Worm (Caenorhabditis elegans) whole organism, L1 larva: Measurements from ENCODE around the gene rnh-1.0.
A peak's percentile ranks its signal among the peaks of the same experiment; 100 is the strongest.

Source experiments
- C16A3.4 ChIP-seq: fragments of 150-350 bp; optimal IDR thresholded peaks from 2 replicates; lab custom pipeline; 2014; ENCODE audit warnings: missing biosample characterization, missing genetic modification characterization
- F16B12.6 ChIP-seq: fragments of 150-350 bp; optimal IDR thresholded peaks from 2 replicates; lab custom pipeline; 2014; ENCODE audit warnings: missing biosample characterization, missing genetic modification characterization
- Y116A8C.19 ChIP-seq: sonication (generic microtip); optimal IDR thresholded peaks from 2 replicates; lab custom pipeline; 2016; ENCODE audit warnings: missing compliant biosample characterization, missing genetic modification characterization, borderline replicate concordance
- alr-1 ChIP-seq: fragments of 200-800 bp; sonication (Bioruptor generic); optimal IDR thresholded peaks from 2 replicates; lab custom pipeline; 2018; ENCODE audit warnings: borderline replicate concordance, mild to moderate bottlenecking, missing genetic modification characterization, missing compliant biosample characterization
- aly-2 ChIP-seq: fragments of 150-350 bp; optimal IDR thresholded peaks from 2 replicates; lab custom pipeline; 2014; ENCODE audit warnings: missing biosample characterization, missing genetic modification characterization
- blmp-1 ChIP-seq: fragments of 150-350 bp; optimal IDR thresholded peaks from 2 replicates; lab custom pipeline; 2014; ENCODE audit warnings: missing biosample characterization, missing genetic modification characterization
- ceh-90 ChIP-seq: sonication (generic microtip); optimal IDR thresholded peaks from 2 replicates; lab custom pipeline; 2016; ENCODE audit warnings: missing genetic modification characterization, missing compliant biosample characterization
- dpl-1 ChIP-seq, 3 experiments: fragments of 150-350 bp in 2 of 3; sonication (generic microtip) in 1 of 3; optimal IDR thresholded peaks; 2 replicates each; lab custom pipeline; 2014 to 2017; ENCODE audit warnings: missing biosample characterization in 3 of 3, missing genetic modification characterization in 3 of 3, missing genetic modification reagents in 3 of 3
- efl-1 ChIP-seq, 4 experiments: fragments of 150-350 bp; optimal IDR thresholded peaks in 3 of 4; peaks in 1 of 4; 1 replicate in 1 of 4; 2 replicates in 3 of 4; lab custom pipeline; 2014; ENCODE audit warnings: missing biosample characterization in 2 of 4, missing genetic modification characterization in 2 of 4, missing genetic modification reagents in 2 of 4
- egl-27 ChIP-seq, 2 experiments: fragments of 150-350 bp in 1 of 2; sonication (generic microtip); optimal IDR thresholded peaks; 3 replicates each; lab custom pipeline; 2017 to 2018; ENCODE audit warnings: missing biosample characterization in 2 of 2, missing genetic modification characterization in 2 of 2, missing genetic modification reagents in 2 of 2
- elt-3 ChIP-seq, 6 experiments: fragments of 150-350 bp in 1 of 6; sonication (generic microtip); optimal IDR thresholded peaks; 2 replicates each; lab custom pipeline; 2017 to 2018; ENCODE audit warnings: missing biosample characterization in 6 of 6, missing genetic modification characterization in 6 of 6, inconsistent platforms in 1 of 6
- ets-5 ChIP-seq: fragments of 200-800 bp; sonication (Bioruptor generic); IDR thresholded peaks from 2 replicates; pipeline ENCODE4 v1.3.6; 2022; ENCODE audit warnings: missing genetic modification characterization, missing compliant biosample characterization
- irx-1 ChIP-seq: sonication (generic microtip); optimal IDR thresholded peaks from 2 replicates; lab custom pipeline; 2016; ENCODE audit warnings: missing genetic modification characterization, missing compliant biosample characterization
- isw-1 ChIP-seq: fragments of 200-800 bp; sonication (Bioruptor generic); IDR thresholded peaks from 2 replicates; pipeline ENCODE4 v1.3.6; 2022; ENCODE audit warnings: missing genetic modification characterization, missing compliant biosample characterization
- lin-14 ChIP-seq: fragments of 200-800 bp; sonication (Bioruptor generic); optimal IDR thresholded peaks from 2 replicates; lab custom pipeline; 2018; ENCODE audit warnings: mild to moderate bottlenecking, missing genetic modification characterization, moderate library complexity, missing compliant biosample characterization
- lin-35 ChIP-seq, 2 experiments: fragments of 150-350 bp; optimal IDR thresholded peaks; 2 replicates each; lab custom pipeline; 2014; ENCODE audit warnings: missing biosample characterization in 2 of 2, missing genetic modification characterization in 2 of 2, missing genetic modification reagents in 2 of 2
- lin-39 ChIP-seq: fragments of 150-350 bp; optimal IDR thresholded peaks from 2 replicates; lab custom pipeline; 2014; ENCODE audit warnings: missing biosample characterization, missing genetic modification reagents, missing genetic modification characterization
- lir-3 ChIP-seq: sonication (generic microtip); optimal IDR thresholded peaks from 2 replicates; lab custom pipeline; 2016; ENCODE audit warnings: mild to moderate bottlenecking, missing genetic modification characterization, moderate library complexity, missing compliant biosample characterization; ENCODE audit not compliant: poor library complexity
- mdl-1 ChIP-seq, 2 experiments: fragments of 150-350 bp; optimal IDR thresholded peaks; 2 replicates each; lab custom pipeline; 2014 to 2017; ENCODE audit warnings: missing biosample characterization in 2 of 2, missing genetic modification characterization in 2 of 2, inconsistent platforms in 1 of 2
- nhr-11 ChIP-seq: fragments of 150-350 bp; optimal IDR thresholded peaks from 2 replicates; lab custom pipeline; 2014; ENCODE audit warnings: missing biosample characterization, missing genetic modification characterization
- nhr-71 ChIP-seq: sonication (generic microtip); optimal IDR thresholded peaks from 2 replicates; lab custom pipeline; 2016; ENCODE audit warnings: mild to moderate bottlenecking, missing genetic modification characterization, moderate library complexity, missing compliant biosample characterization
- nhr-76 ChIP-seq: sonication (generic microtip); optimal IDR thresholded peaks from 2 replicates; lab custom pipeline; 2017; ENCODE audit warnings: missing biosample characterization, missing genetic modification characterization
- nhr-90 ChIP-seq: sonication (generic microtip); optimal IDR thresholded peaks from 2 replicates; lab custom pipeline; 2016; ENCODE audit warnings: mild to moderate bottlenecking, missing genetic modification characterization, missing compliant biosample characterization; ENCODE audit not compliant: poor library complexity
- pag-3 ChIP-seq: sonication (generic microtip); optimal IDR thresholded peaks from 2 replicates; lab custom pipeline; 2017; ENCODE audit warnings: missing genetic modification characterization, mild to moderate bottlenecking, missing compliant biosample characterization, antibody characterized with exemption, borderline replicate concordance; ENCODE audit not compliant: insufficient read depth
- pax-3 ChIP-seq: fragments of 200-800 bp; sonication (Bioruptor generic); optimal IDR thresholded peaks from 2 replicates; lab custom pipeline; 2018; ENCODE audit warnings: mild to moderate bottlenecking, missing genetic modification characterization, moderate library complexity, missing compliant biosample characterization
- pqm-1 ChIP-seq: sonication (generic microtip); optimal IDR thresholded peaks from 3 replicates; lab custom pipeline; 2017; ENCODE audit warnings: missing biosample characterization, missing genetic modification characterization
- skn-1 ChIP-seq: fragments of 150-350 bp; optimal IDR thresholded peaks from 2 replicates; lab custom pipeline; 2014; ENCODE audit warnings: missing biosample characterization, missing genetic modification characterization
- snpc-4 ChIP-seq: fragments of 150-350 bp; optimal IDR thresholded peaks from 2 replicates; lab custom pipeline; 2014; ENCODE audit warnings: missing biosample characterization, missing genetic modification characterization
- sox-4 ChIP-seq: sonication (generic microtip); optimal IDR thresholded peaks from 2 replicates; lab custom pipeline; 2016; ENCODE audit warnings: missing genetic modification characterization, missing compliant biosample characterization
- sptf-1 ChIP-seq: fragments of 150-350 bp; optimal IDR thresholded peaks from 2 replicates; lab custom pipeline; 2014; ENCODE audit warnings: missing biosample characterization, missing genetic modification characterization
- sup-37 ChIP-seq: fragments of 200-800 bp; sonication (Bioruptor generic); optimal IDR thresholded peaks from 2 replicates; lab custom pipeline; 2018; ENCODE audit warnings: mild to moderate bottlenecking, missing genetic modification characterization, missing compliant biosample characterization
- tlp-1 ChIP-seq: fragments of 150-350 bp; optimal IDR thresholded peaks from 2 replicates; lab custom pipeline; 2014; ENCODE audit warnings: missing biosample characterization, missing genetic modification characterization
- unc-86 ChIP-seq: sonication (generic microtip); optimal IDR thresholded peaks from 2 replicates; lab custom pipeline; 2016; ENCODE audit warnings: missing genetic modification characterization, missing compliant biosample characterization
- unc-98 ChIP-seq: fragments of 200-800 bp; sonication (Bioruptor generic); IDR thresholded peaks from 2 replicates; pipeline ENCODE4 v1.3.6; 2022; ENCODE audit warnings: missing genetic modification characterization, missing compliant biosample characterization
- ztf-4 ChIP-seq: fragments of 150-350 bp; optimal IDR thresholded peaks from 2 replicates; lab custom pipeline; 2014; ENCODE audit warnings: missing biosample characterization, missing genetic modification characterization

Gene rnh-1.0

DNA sequence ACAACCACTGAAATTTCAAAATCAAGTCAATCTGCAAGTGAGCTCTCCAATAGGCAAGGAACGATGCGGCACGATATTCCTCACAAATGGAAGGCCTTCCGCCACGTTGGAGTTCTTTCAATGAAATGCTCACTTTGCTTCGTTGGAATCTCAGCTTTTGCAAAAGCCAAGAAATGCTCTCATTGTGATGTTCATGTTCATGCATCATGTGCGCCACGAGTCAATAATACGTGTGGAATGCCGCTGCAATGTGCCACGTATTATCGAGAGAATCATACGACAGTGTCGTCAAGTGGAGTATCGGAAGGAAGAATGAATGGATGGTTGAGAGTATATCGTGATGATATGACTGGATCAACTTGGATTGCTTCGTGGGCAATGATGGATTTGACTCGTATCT lies 6.7 kb downstream of the rnh-1.0 start:
- TF ChIP-seq snpc-4 (tag; lab: Kevin White, UChicago) (no peak), pag-3 (tag; lab: Kevin White, UChicago) (no peak), unc-86 (no peak), ztf-4 (tag; lab: Kevin White, UChicago) (no peak), efl-1 (optimal IDR thresholded peaks at IDR 0.05; lab: Kevin White, UChicago) (no peak), efl-1 (GFP tag; optimal IDR thresholded peaks at IDR 0.05 in 1 of 2; lab: Kevin White, UChicago) (peak in 1 of 2 experiments; percentile 94), elt-3 (tag; optimal IDR thresholded peaks at IDR 0.05; lab: Kevin White, UChicago) (no peak), F16B12.6 (no peak)

DNA sequence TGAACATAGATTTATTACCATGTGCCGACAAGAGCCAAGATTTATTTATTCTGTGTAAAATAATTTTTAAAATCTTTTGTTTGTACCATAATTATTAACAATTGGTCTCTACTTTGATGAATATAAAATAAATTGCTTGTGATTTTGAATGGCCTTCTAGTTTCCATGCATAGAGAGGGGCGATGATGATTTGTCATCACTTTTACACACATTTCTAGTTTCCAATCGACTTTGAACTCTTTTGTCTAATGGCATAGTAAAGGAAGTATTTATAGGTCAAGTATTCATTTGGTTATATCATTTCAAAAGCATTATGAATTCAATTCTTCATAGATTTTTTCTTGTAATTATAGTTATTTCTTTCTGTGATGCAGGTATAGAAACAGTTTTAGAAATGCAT lies 8.5 kb downstream of the rnh-1.0 start, which contains the start of gene F59A6.10:
F59A6.10 (plus strand) TSS at position 301 of the 400 bp plus-strand sequence.
- TF ChIP-seq nhr-90 (tag; lab: Kevin White, UChicago), result no peak
- TF ChIP-seq blmp-1 (tag; lab: Kevin White, UChicago), result no peak
- TF ChIP-seq dpl-1 (GFP tag; optimal IDR thresholded peaks at IDR 0.05; lab: Kevin White, UChicago), result no peak
- TF ChIP-seq pax-3, result no peak
- TF ChIP-seq lir-3 (tag; lab: Kevin White, UChicago), result no peak
- TF ChIP-seq tlp-1 (tag; lab: Kevin White, UChicago), result no peak
- no peak for TF ChIP-seq alr-1 (tag; lab: Kevin White, UChicago)
- TF ChIP-seq nhr-11 (tag; lab: Kevin White, UChicago), result no peak

DNA sequence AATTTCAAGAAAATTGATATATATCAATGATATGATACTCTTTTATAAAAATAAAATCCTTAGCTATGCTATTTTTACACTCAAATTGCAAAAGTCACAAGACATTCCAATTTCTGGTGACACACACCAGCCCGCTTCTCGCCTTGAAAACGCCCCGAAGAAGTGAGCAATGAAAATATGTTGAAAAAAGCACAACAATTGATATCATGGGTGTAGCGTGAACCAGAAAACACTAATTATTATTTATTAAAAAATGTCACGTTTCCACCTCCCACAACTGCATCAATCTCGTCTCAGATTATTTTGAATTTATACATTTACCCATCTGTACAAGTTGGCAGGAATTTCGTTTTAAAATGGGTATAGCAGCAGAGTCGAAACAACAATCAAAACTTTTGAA lies 9.7 kb downstream of the rnh-1.0 start, which contains the start of gene F59A6.4:
F59A6.4 (plus strand) TSS at position 301 of the 400 bp plus-strand sequence.
- no peak for TF ChIP-seq nhr-71
- TF ChIP-seq ets-5 (GFP tag; lab: Robert Waterston, UW), result no peak
- TF ChIP-seq sup-37 (GFP tag; lab: Kevin White, UChicago), result no peak
- no peak for TF ChIP-seq Y116A8C.19 (tag; lab: Kevin White, UChicago)
- TF ChIP-seq lin-14 (GFP tag; lab: Kevin White, UChicago), result no peak
- no peak for TF ChIP-seq skn-1 (tag; lab: Kevin White, UChicago)
- TF ChIP-seq unc-98 (GFP tag; lab: Robert Waterston, UW), result no peak
- no peak for TF ChIP-seq egl-27 (tag; optimal IDR thresholded peaks at IDR 0.05; lab: Kevin White, UChicago)
- TF ChIP-seq nhr-76 (tag; lab: Kevin White, UChicago), result no peak
- TF ChIP-seq sptf-1 (tag; lab: Kevin White, UChicago), result no peak
- TF ChIP-seq snpc-4 (tag; lab: Kevin White, UChicago), result no peak
- TF ChIP-seq C16A3.4 (tag; lab: Kevin White, UChicago), result no peak
- TF ChIP-seq mdl-1 (tag; optimal IDR thresholded peaks at IDR 0.05; lab: Kevin White, UChicago), result no peak
- TF ChIP-seq sox-4 (tag; lab: Kevin White, UChicago), result no peak
- TF ChIP-seq isw-1 (GFP tag; lab: Robert Waterston, UW), result no peak
- no peak for TF ChIP-seq unc-86
- TF ChIP-seq ceh-90 (tag; lab: Kevin White, UChicago), result no peak
- TF ChIP-seq tlp-1 (tag; lab: Kevin White, UChicago), result no peak

DNA sequence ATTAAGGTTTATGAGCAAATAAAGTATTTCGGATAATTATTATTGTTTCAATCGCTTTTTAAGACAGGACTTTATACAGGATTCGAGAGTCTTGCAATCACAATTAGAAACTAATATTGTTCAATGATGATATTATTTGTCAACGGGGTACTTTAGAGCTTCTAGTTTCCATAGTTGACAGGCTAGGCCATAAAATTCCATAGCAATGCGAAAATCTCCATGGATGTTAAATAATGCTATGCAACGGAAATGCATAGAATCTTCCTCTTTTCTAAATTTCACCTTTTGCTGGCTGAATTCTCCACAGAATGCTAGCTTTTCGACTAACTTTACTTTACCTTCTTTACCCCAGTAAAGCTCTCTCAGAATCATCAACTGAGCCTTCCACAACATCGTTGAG lies 12.9 kb downstream of the rnh-1.0 start, which contains the start of gene F59A6.3:
F59A6.3 (plus strand) TSS at position 301 of the 400 bp plus-strand sequence.
- TF ChIP-seq aly-2 (tag; lab: Kevin White, UChicago) (no peak), lin-39 (tag; lab: Kevin White, UChicago) (no peak), irx-1 (tag; lab: Kevin White, UChicago) (no peak)
- TF ChIP-seq, all 84 proteins: peak for 0

DNA sequence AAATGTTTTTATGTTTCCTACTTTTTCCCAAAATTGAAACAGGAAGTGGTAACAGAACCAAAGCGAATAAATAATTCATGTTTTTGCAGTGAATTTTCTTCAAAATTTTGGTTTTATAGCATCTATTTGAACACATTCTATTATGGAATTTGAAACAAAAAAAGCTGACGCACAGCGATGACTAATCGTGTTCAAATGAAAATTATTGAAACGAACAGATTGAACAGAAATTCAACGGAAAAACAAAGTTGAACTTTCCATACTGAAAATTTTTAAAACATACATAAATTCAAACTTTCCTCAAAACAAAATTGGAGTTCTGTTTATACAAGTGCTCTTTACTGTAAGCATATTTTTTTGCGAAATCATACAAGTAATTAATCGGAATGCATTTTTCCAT lies 16.9 kb downstream of the rnh-1.0 start, which contains the start of gene F59A6.12:
F59A6.12 (minus strand) TSS at position 101 of the 400 bp plus-strand sequence.
- TF ChIP-seq pqm-1 (no peak), ztf-4 (tag; lab: Kevin White, UChicago) (no peak), blmp-1 (tag; lab: Kevin White, UChicago) (no peak), lin-35 (GFP tag; optimal IDR thresholded peaks at IDR 0.05; lab: Kevin White, UChicago) (no peak), efl-1 (optimal IDR thresholded peaks at IDR 0.05; lab: Kevin White, UChicago) (no peak), efl-1 (GFP tag; optimal IDR thresholded peaks at IDR 0.05 in 1 of 2; lab: Kevin White, UChicago) (no peak)
